Worm (Caenorhabditis elegans): ENCODE data around the gene CD4.11.

Gene CD4.11

DNA sequence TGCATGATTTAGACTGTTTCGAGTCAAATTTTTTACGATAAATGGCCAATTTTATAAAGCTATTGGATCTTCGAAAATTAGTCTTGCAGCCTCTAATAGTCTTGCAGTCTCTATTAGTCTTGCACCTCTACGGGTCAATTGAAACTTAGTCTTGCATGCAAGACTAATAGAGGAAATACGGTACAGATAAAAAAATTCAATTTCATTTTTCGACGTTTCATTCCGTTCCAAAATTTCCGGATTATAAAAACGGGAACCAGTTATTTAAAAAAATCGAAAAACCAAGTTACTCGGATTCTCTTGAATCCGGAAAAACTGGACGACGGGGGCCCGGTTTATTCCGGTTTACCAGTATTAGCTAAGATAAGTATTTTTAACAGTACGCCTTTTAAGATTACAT is 36.5 kb downstream of the CD4.11 start, which contains the start of gene M03E7.1:
TSS of gene M03E7.1 (plus strand) at position 301 of the 400 bp plus-strand sequence.
- TF ChIP-seq lir-3 (tag; optimal IDR thresholded peaks at IDR 0.05) (no peak), duxl-1 (tag; optimal IDR thresholded peaks at IDR 0.05; ENCODE audit: poor library complexity) (no peak), mes-2 (tag; optimal IDR thresholded peaks at IDR 0.05; ENCODE audit: poor library complexity, severe bottlenecking) (no peak), pha-4 (GFP tag; IDR thresholded peaks at IDR 0.05) (no peak), pha-4 (tag; optimal IDR thresholded peaks at IDR 0.05) (no peak), zfp-2 (tag; optimal IDR thresholded peaks at IDR 0.05) (no peak), saeg-2 (GFP tag; IDR thresholded peaks at IDR 0.05) (no peak), dmd-9 (GFP tag; IDR thresholded peaks at IDR 0.05) (no peak), skn-1 (tag; optimal IDR thresholded peaks at IDR 0.05) (no peak), Y48G9A.11 (GFP tag; IDR thresholded peaks at IDR 0.05) (no peak), Y75B8A.6 (GFP tag; IDR thresholded peaks at IDR 0.05) (no peak), mdt-29 (GFP tag; IDR thresholded peaks at IDR 0.05) (no peak), ceh-44 (GFP tag; IDR thresholded peaks at IDR 0.05) (no peak), lin-29 (GFP tag; IDR thresholded peaks at IDR 0.05) (no peak), F44E2.7 (GFP tag; IDR thresholded peaks at IDR 0.05) (no peak), daf-16 (GFP tag; optimal IDR thresholded peaks at IDR 0.05) (no peak), daf-16 (tag; optimal IDR thresholded peaks at IDR 0.05) (no peak), nhr-111 (GFP tag; optimal IDR thresholded peaks at IDR 0.05) (no peak), aha-1 (tag) (no peak), aly-2 (tag; optimal IDR thresholded peaks at IDR 0.05) (no peak), F10B5.3 (tag; optimal IDR thresholded peaks at IDR 0.05) (no peak), zip-2 (tag; optimal IDR thresholded peaks at IDR 0.05) (no peak)

DNA sequence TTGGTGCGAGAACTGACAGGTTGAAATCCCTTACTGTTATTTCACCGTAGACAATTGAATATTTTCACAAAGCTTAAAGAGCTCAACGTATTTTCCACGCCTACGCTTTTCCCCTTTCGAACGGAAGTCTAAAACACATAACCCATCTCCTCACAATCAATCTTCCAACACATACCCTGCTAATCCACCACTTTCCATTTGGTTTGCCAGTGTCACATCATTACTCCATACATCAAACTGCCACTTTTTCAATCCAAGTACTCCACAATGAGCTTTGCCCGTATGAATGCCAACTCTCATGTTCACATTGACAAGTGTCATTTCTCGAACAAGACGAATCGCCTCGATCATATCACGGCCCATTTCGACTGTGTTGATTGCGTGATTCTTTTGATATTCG is 43.1 kb downstream of the CD4.11 start:
- no peak for TF ChIP-seq F49E8.2 (tag; optimal IDR thresholded peaks at IDR 0.05; ENCODE audit: borderline replicate concordance)
- TF ChIP-seq F44E2.7 (GFP tag; IDR thresholded peaks at IDR 0.05), result no peak
- TF ChIP-seq attf-4 (tag; optimal IDR thresholded peaks at IDR 0.05), result no peak
- TF ChIP-seq sdz-12 (GFP tag; optimal IDR thresholded peaks at IDR 0.05), result no peak
- peak in 1 of 2 experiments; percentile 99 for TF ChIP-seq unc-62 (GFP tag; optimal IDR thresholded peaks at IDR 0.05 in 1 of 2)
- TF ChIP-seq unc-62 (tag; optimal IDR thresholded peaks at IDR 0.05), result no peak
- no peak for TF ChIP-seq spr-1 (tag; optimal IDR thresholded peaks at IDR 0.05)
- TF ChIP-seq lin-15B (tag; optimal IDR thresholded peaks at IDR 0.05), result no peak
- no peak for TF ChIP-seq lin-38 (GFP tag; IDR thresholded peaks at IDR 0.05)
- no peak for TF ChIP-seq nhr-237 (tag; optimal IDR thresholded peaks at IDR 0.05)
- TF ChIP-seq aly-2 (tag; optimal IDR thresholded peaks at IDR 0.05), result no peak
- 0 out of 2 replicates have a peak, but pooled peaks have one; percentile 41 for TF ChIP-seq tra-1 (GFP tag; IDR thresholded peaks at IDR 0.05)
- no peak for TF ChIP-seq set-16 (GFP tag; IDR thresholded peaks at IDR 0.05)
- TF ChIP-seq unc-130 (GFP tag; optimal IDR thresholded peaks at IDR 0.05), result no peak
- TF ChIP-seq dpl-1 (GFP tag; optimal IDR thresholded peaks at IDR 0.05), result no peak
- no peak for TF ChIP-seq ceh-62 (tag; optimal IDR thresholded peaks at IDR 0.05)
- no peak for TF ChIP-seq T26A8.4 (GFP tag; IDR thresholded peaks at IDR 0.05)
- TF ChIP-seq F26F4.8 (GFP tag; conservative IDR thresholded peaks at IDR 0.05), result no peak
- TF ChIP-seq madf-5 (GFP tag; IDR thresholded peaks at IDR 0.05), result no peak
- TF ChIP-seq ama-1 (optimal IDR thresholded peaks at IDR 0.05), result no peak
- peak; percentile 29; the same call in 1 of the 2 replicates for TF ChIP-seq ceh-20 (GFP tag; IDR thresholded peaks at IDR 0.05)
- no peak for TF ChIP-seq nhr-111 (GFP tag; optimal IDR thresholded peaks at IDR 0.05)
- TF ChIP-seq ZK546.5 (tag; optimal IDR thresholded peaks at IDR 0.05), result no peak
- TF ChIP-seq mes-2 (tag; optimal IDR thresholded peaks at IDR 0.05; ENCODE audit: poor library complexity, severe bottlenecking), result no peak
- no peak for TF ChIP-seq ztf-7 (tag; optimal IDR thresholded peaks at IDR 0.05)

All from whole organism, L4 larva.